Worm (Caenorhabditis elegans): ENCODE data around the gene M28.8.
A peak's percentile ranks its signal among the peaks of the same experiment; 100 is the strongest.

DNA sequence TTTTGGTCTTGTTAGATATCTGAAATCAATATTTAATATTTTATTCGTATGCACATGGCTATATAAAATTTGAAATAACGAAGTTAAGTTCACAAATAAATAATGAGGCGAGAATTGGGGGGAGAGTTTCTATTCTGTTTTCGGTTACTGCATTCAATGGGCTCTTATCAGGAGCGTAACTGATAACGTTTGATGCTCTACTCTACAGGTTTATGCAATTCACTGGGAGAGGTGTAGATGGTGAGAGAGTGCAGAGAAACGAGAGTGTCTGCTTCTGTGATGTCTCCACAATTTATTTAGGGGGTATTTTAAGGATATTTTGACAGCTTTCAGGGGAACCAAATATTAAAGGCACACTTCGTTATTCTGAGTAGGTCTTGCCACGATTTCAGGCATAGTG, 33.3 kb upstream of the M28.8 start, which contains the start of gene C14A4.6:
- TF ChIP-seq unc-62 (GFP tag; optimal IDR thresholded peaks at IDR 0.05 in 1 of 2) (no peak), unc-62 (tag; optimal IDR thresholded peaks at IDR 0.05) (no peak), nhr-77 (tag; optimal IDR thresholded peaks at IDR 0.05) (no peak), lin-39 (tag; optimal IDR thresholded peaks at IDR 0.05) (no peak), nhr-76 (tag; optimal IDR thresholded peaks at IDR 0.05) (no peak), egl-27 (tag; optimal IDR thresholded peaks at IDR 0.05) (no peak), F44E2.7 (GFP tag; IDR thresholded peaks at IDR 0.05) (no peak), ZK546.5 (tag; optimal IDR thresholded peaks at IDR 0.05) (no peak), aha-1 (tag) (no peak), dmd-9 (GFP tag; IDR thresholded peaks at IDR 0.05) (no peak), php-3 (GFP tag; IDR thresholded peaks at IDR 0.05) (no peak; the same call in 1 of the 2 replicates), lir-3 (tag; optimal IDR thresholded peaks at IDR 0.05) (no peak), pqm-1 (tag; optimal IDR thresholded peaks at IDR 0.05) (peak; percentile 88), nhr-102 (tag; optimal IDR thresholded peaks at IDR 0.05) (no peak), snpc-4 (tag; optimal IDR thresholded peaks at IDR 0.05) (no peak)
